Worm (Caenorhabditis elegans): ENCODE data around the gene gap-2.

The gap-2 gene

DNA sequence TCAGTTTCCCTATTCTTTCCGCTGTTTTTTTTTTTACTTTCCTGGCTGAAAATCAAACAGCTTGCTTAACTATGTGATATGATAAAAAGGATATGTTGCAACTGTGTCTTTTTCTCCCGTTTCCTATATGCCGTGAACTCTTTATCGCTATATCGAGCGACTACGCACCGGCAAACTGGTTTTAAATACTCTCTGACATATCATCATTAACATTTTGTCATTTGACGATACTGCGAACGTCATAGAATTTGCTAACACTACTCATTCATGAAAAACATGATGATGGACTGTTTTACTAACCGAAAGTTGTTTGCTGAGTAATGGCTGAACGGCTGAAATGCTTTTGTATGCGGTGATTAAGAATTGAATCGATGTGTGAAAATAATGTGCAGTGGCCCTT lies 19.2 kb downstream of the gap-2 start:
- TF ChIP-seq T22C8.4 (GFP tag; IDR thresholded peaks at IDR 0.05): no peak
- TF ChIP-seq cog-1 (tag; optimal IDR thresholded peaks at IDR 0.05): no peak
- TF ChIP-seq med-1 (GFP tag; optimal IDR thresholded peaks at IDR 0.05; ENCODE audit: insufficient read depth): no peak
- no peak for TF ChIP-seq klf-2 (GFP tag; conservative IDR thresholded peaks at IDR 0.05)
- no peak for TF ChIP-seq tab-1 (GFP tag; IDR thresholded peaks at IDR 0.05)
- TF ChIP-seq ref-1 (GFP tag; conservative IDR thresholded peaks at IDR 0.05): no peak
- no peak for TF ChIP-seq ztf-29 (GFP tag; IDR thresholded peaks at IDR 0.05)
- no peak for TF ChIP-seq ztf-23 (GFP tag; IDR thresholded peaks at IDR 0.05)
- TF ChIP-seq flt-1 (GFP tag; IDR thresholded peaks at IDR 0.05): no peak

- TF ChIP-seq ztf-29 (GFP tag; IDR thresholded peaks at IDR 0.05): peak; percentile 86
- TF ChIP-seq klf-2 (GFP tag; conservative IDR thresholded peaks at IDR 0.05): no peak
Observed at ce11 chrX:9494661-9495060, 22.4 kb downstream of the gap-2 start.

ce11 chrX:9499355-9499754 lies 27.1 kb downstream of the gap-2 start:
- TF ChIP-seq ztf-29 (GFP tag; IDR thresholded peaks at IDR 0.05): no peak

ce11 chrX:9504221-9504620 lies 32.0 kb downstream of the gap-2 start:
- no peak for TF ChIP-seq flt-1 (GFP tag; IDR thresholded peaks at IDR 0.05)
- no peak for TF ChIP-seq ref-1 (GFP tag; conservative IDR thresholded peaks at IDR 0.05)
- TF ChIP-seq klf-2 (GFP tag; conservative IDR thresholded peaks at IDR 0.05): no peak
- TF ChIP-seq cog-1 (tag; optimal IDR thresholded peaks at IDR 0.05): no peak
- TF ChIP-seq T22C8.4 (GFP tag; IDR thresholded peaks at IDR 0.05): no peak
- no peak for TF ChIP-seq ztf-29 (GFP tag; IDR thresholded peaks at IDR 0.05)
- no peak for TF ChIP-seq med-1 (GFP tag; optimal IDR thresholded peaks at IDR 0.05; ENCODE audit: insufficient read depth)
- TF ChIP-seq tab-1 (GFP tag; IDR thresholded peaks at IDR 0.05): no peak
- no peak for TF ChIP-seq ztf-23 (GFP tag; IDR thresholded peaks at IDR 0.05)

DNA sequence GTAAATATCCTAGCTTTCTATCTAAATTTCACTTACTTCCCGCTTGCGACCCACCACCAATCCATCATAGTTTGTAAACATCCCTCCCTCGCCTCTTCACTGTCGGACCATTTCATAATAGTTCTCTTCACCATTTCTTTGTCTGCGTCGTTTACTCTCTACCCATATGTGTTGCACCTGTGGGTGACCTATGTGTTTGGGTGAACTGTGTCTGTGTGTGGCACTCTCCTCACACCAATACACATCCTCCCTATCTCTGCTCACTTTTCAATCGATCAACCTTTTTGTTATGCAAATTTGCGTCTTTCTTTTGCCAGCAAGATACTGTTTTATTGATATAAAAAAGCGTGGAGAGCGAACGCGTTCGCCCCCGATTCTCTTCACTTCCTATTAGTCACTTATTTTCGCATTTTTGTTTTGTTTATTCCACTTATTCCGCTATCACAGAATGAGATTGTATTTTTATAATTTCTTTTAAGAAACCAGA lies 32.7 kb downstream of the gap-2 start:
- TF ChIP-seq T22C8.4 (GFP tag; IDR thresholded peaks at IDR 0.05) (0 out of 2 replicates have a peak, but pooled peaks have one; percentile 47), ref-1 (GFP tag; conservative IDR thresholded peaks at IDR 0.05) (no peak)

DNA sequence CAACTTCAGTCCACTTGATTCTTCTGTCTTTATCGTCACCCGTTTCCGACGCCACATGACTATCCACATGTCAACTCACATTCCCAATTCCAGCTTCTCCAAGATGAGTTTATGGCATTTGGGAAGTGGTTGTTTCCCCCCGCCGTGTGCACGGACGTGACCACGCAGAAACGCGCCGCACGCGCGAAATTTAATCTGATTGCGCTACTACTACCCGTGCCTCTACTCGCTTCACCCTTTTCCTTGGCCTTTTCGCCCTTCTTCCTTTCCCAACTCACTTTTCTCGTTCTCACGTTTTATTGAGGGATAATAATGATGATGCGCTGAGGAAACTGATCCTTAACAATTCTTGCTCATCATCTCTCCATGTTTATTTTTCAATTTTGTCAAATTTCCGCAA lies 34.1 kb downstream of the gap-2 start:
- TF ChIP-seq tab-1 (GFP tag; IDR thresholded peaks at IDR 0.05) (no peak), ztf-23 (GFP tag; IDR thresholded peaks at IDR 0.05) (0 out of 2 replicates have a peak, but pooled peaks have one; percentile 61)

- TF ChIP-seq ref-1 (GFP tag; conservative IDR thresholded peaks at IDR 0.05): no peak
- no peak for TF ChIP-seq klf-2 (GFP tag; conservative IDR thresholded peaks at IDR 0.05)
- TF ChIP-seq ztf-29 (GFP tag; IDR thresholded peaks at IDR 0.05): no peak
- TF ChIP-seq cog-1 (tag; optimal IDR thresholded peaks at IDR 0.05): no peak
- TF ChIP-seq med-1 (GFP tag; optimal IDR thresholded peaks at IDR 0.05; ENCODE audit: insufficient read depth): no peak
- no peak for TF ChIP-seq flt-1 (GFP tag; IDR thresholded peaks at IDR 0.05)
Observed at ce11 chrX:9508426-9509010, 36.2 kb downstream of the gap-2 start.

DNA sequence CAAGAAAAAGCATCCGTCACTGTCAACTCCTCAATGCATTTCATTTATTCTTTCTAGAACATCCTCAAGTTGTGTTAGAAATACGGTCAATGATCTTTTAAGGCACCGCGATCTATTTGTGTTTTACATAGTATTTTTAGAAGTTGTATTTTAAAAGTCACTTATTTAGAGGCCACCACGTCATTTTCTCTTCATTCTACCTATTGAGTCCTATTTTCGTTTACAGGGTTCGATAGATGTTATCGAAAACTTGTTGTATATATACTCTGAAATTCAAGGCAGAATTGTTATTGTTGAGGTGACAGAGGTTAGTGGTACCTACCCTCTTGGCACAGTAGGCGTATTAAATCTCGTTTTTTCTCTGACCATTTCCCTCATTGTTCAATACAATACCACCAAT lies 37.2 kb downstream of the gap-2 start:
- TF ChIP-seq ref-1 (GFP tag; conservative IDR thresholded peaks at IDR 0.05): no peak
- no peak for TF ChIP-seq ztf-29 (GFP tag; IDR thresholded peaks at IDR 0.05)
- no peak for TF ChIP-seq med-1 (GFP tag; optimal IDR thresholded peaks at IDR 0.05; ENCODE audit: insufficient read depth)
- no peak for TF ChIP-seq cog-1 (tag; optimal IDR thresholded peaks at IDR 0.05)
- no peak for TF ChIP-seq ztf-23 (GFP tag; IDR thresholded peaks at IDR 0.05)
- TF ChIP-seq klf-2 (GFP tag; conservative IDR thresholded peaks at IDR 0.05): no peak
- TF ChIP-seq T22C8.4 (GFP tag; IDR thresholded peaks at IDR 0.05): no peak
- TF ChIP-seq tab-1 (GFP tag; IDR thresholded peaks at IDR 0.05): no peak
- no peak for TF ChIP-seq flt-1 (GFP tag; IDR thresholded peaks at IDR 0.05)

- TF ChIP-seq cog-1 (tag; optimal IDR thresholded peaks at IDR 0.05): no peak
- no peak for TF ChIP-seq ztf-23 (GFP tag; IDR thresholded peaks at IDR 0.05)
- no peak for TF ChIP-seq med-1 (GFP tag; optimal IDR thresholded peaks at IDR 0.05; ENCODE audit: insufficient read depth)
- no peak for TF ChIP-seq ztf-29 (GFP tag; IDR thresholded peaks at IDR 0.05)
- no peak for TF ChIP-seq klf-2 (GFP tag; conservative IDR thresholded peaks at IDR 0.05)
- TF ChIP-seq ref-1 (GFP tag; conservative IDR thresholded peaks at IDR 0.05): no peak
- no peak for TF ChIP-seq T22C8.4 (GFP tag; IDR thresholded peaks at IDR 0.05)
- no peak for TF ChIP-seq flt-1 (GFP tag; IDR thresholded peaks at IDR 0.05)
- no peak for TF ChIP-seq tab-1 (GFP tag; IDR thresholded peaks at IDR 0.05)
Observed at ce11 chrX:9509922-9510321, 37.7 kb downstream of the gap-2 start.

DNA sequence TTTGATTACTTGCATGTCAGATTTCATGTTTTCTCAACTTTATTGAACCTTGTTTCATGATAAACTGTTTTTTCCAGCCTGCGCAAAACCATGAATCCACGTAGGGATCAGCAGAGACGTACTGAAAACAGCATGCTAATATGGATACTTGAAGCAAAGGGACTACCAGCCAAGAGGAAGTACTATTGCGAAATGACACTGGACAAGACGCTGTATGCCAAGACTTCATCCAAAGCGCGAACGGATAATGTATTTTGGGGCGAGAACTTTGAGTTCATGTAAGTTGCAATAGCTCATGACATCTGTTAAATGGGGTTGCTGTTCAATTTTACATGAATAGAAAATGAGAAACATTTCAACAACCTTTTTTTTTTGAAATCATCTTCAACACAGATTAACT lies 38.2 kb downstream of the gap-2 start:
- no peak for TF ChIP-seq flt-1 (GFP tag; IDR thresholded peaks at IDR 0.05)
- no peak for TF ChIP-seq klf-2 (GFP tag; conservative IDR thresholded peaks at IDR 0.05)
- no peak for TF ChIP-seq ztf-29 (GFP tag; IDR thresholded peaks at IDR 0.05)
- TF ChIP-seq ref-1 (GFP tag; conservative IDR thresholded peaks at IDR 0.05): no peak

ce11 chrX:9512457-9512856 lies 40.2 kb downstream of the gap-2 start:
- TF ChIP-seq ztf-29 (GFP tag; IDR thresholded peaks at IDR 0.05): no peak

ce11 chrX:9517106-9517505 lies 44.8 kb downstream of the gap-2 start, which contains the start of gene C07B5.2:
TSS of gene C07B5.2 (minus strand) at chrX:9517206.
- TF ChIP-seq med-1 (GFP tag; optimal IDR thresholded peaks at IDR 0.05; ENCODE audit: insufficient read depth): no peak
- no peak for TF ChIP-seq ref-1 (GFP tag; conservative IDR thresholded peaks at IDR 0.05)
- TF ChIP-seq tab-1 (GFP tag; IDR thresholded peaks at IDR 0.05): no peak
- TF ChIP-seq klf-2 (GFP tag; conservative IDR thresholded peaks at IDR 0.05): no peak
- TF ChIP-seq ztf-29 (GFP tag; IDR thresholded peaks at IDR 0.05): no peak
- TF ChIP-seq cog-1 (tag; optimal IDR thresholded peaks at IDR 0.05): no peak
- TF ChIP-seq ztf-23 (GFP tag; IDR thresholded peaks at IDR 0.05): no peak
- no peak for TF ChIP-seq flt-1 (GFP tag; IDR thresholded peaks at IDR 0.05)
- no peak for TF ChIP-seq T22C8.4 (GFP tag; IDR thresholded peaks at IDR 0.05)

Data from whole organism, midembryonic.